Fruit fly (Drosophila melanogaster): ENCODE results near the gene CG14717.

Gene CG14717

DNA sequence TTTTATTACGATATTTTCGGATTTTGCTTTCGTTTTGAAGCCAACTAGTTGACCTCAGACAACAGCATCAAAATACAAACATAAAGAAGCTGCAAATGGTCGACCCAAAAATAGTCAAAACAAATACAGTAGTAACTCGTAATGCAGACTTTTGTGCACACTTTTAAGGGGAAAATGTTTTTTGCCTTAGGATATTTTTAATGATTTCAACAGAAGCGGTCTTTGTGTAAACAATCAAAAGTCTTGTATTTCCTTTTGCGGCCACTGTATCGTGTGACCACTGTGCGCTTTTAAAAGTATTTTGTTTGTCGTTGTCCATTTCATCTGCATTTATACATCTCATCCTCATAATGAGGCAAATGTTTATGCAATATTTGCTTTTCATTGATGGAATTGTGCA is 46.9 kb upstream of the CG14717 start (continued):
- TF ChIP-seq her (GFP tag; optimal IDR thresholded peaks at IDR 0.05) (peak; percentile 96), org-1 (GFP tag; optimal IDR thresholded peaks at IDR 0.05) (peak; percentile 92), cato (GFP tag; optimal IDR thresholded peaks at IDR 0.05; ENCODE audit: borderline replicate concordance) (peak; percentile 85), CG4328 (GFP tag; optimal IDR thresholded peaks at IDR 0.05) (peak; percentile 90), caup (GFP tag; optimal IDR thresholded peaks at IDR 0.05; ENCODE audit: severe bottlenecking) (peak; percentile 96), CG15479 (GFP tag; optimal IDR thresholded peaks at IDR 0.05) (no peak), Ravus (GFP tag; IDR thresholded peaks at IDR 0.05) (peak; percentile 93), CG3281 (GFP tag; optimal IDR thresholded peaks at IDR 0.05) (peak; percentile 96), Myb (GFP tag; optimal IDR thresholded peaks at IDR 0.05) (peak; percentile 87), CG10366 (GFP tag; IDR thresholded peaks at IDR 0.05) (peak; percentile 98), CG12104 (GFP tag; optimal IDR thresholded peaks at IDR 0.05) (peak; percentile 95), schlank (tag; optimal IDR thresholded peaks at IDR 0.05) (peak; percentile 98), Doc2 (GFP tag; IDR thresholded peaks at IDR 0.05) (peak; percentile 86), Hand (GFP tag; optimal IDR thresholded peaks at IDR 0.05) (peak; percentile 89), Bdp1 (GFP tag; optimal IDR thresholded peaks at IDR 0.05) (peak; percentile 82), CG3995 (GFP tag; optimal IDR thresholded peaks at IDR 0.05) (peak; percentile 80), CG7372 (GFP tag; IDR thresholded peaks at IDR 0.05) (peak; percentile 98), CG2120 (GFP tag; optimal IDR thresholded peaks at IDR 0.05) (peak; percentile 99), odd (GFP tag; optimal IDR thresholded peaks at IDR 0.05) (peak; percentile 92), CG14965 (GFP tag; optimal IDR thresholded peaks at IDR 0.05; ENCODE audit: borderline replicate concordance) (peak; percentile 73), CG6689 (GFP tag; IDR thresholded peaks at IDR 0.05) (peak; percentile 95), CG12744 (GFP tag; optimal IDR thresholded peaks at IDR 0.05) (peak; percentile 96), Fer2 (tag; optimal IDR thresholded peaks at IDR 0.05) (peak; percentile 96), gem (tag; optimal IDR thresholded peaks at IDR 0.05) (peak; percentile 96), stc (GFP tag; IDR thresholded peaks at IDR 0.05) (peak; percentile 97), CG8944 (GFP tag; optimal IDR thresholded peaks at IDR 0.05) (peak; percentile 97), pb (GFP tag; optimal IDR thresholded peaks at IDR 0.05) (peak; percentile 96), lmd (GFP tag; IDR thresholded peaks at IDR 0.05) (peak; percentile 98), CG5953 (GFP tag; IDR thresholded peaks at IDR 0.05) (peak; percentile 95), toy (GFP tag; IDR thresholded peaks at IDR 0.05) (peak; percentile 94), CG9437 (GFP tag; optimal IDR thresholded peaks at IDR 0.05) (peak; percentile 85), zf30C (GFP tag; optimal IDR thresholded peaks at IDR 0.05) (no peak), CG15514 (GFP tag; optimal IDR thresholded peaks at IDR 0.05) (peak; percentile 92), Ssrp (tag; optimal IDR thresholded peaks at IDR 0.05) (peak; percentile 89), NC2α (GFP tag; optimal IDR thresholded peaks at IDR 0.05) (peak; percentile 92), CG1602 (GFP tag; optimal IDR thresholded peaks at IDR 0.05) (peak; percentile 94), prd (optimal IDR thresholded peaks at IDR 0.05) (no peak), prd (GFP tag; IDR thresholded peaks at IDR 0.05) (peak; percentile 98), CG16813 (GFP tag; IDR thresholded peaks at IDR 0.05; ENCODE audit: partially characterized antibody) (no peak), wdn (GFP tag; IDR thresholded peaks at IDR 0.05) (peak; percentile 98), eve (GFP tag; optimal IDR thresholded peaks at IDR 0.05) (peak in 1 of 2 experiments; percentile 98), Vsx1 (GFP tag; optimal IDR thresholded peaks at IDR 0.05) (peak; percentile 80), CG18476 (GFP tag; optimal IDR thresholded peaks at IDR 0.05) (peak; percentile 91), CG9797 (GFP tag; optimal IDR thresholded peaks at IDR 0.05) (no peak), Side (GFP tag; optimal IDR thresholded peaks at IDR 0.05) (peak; percentile 97), zfh1 (GFP tag; IDR thresholded peaks at IDR 0.05) (peak; percentile 97), tin (GFP tag; optimal IDR thresholded peaks at IDR 0.05) (peak; percentile 96), ranshi (GFP tag; IDR thresholded peaks at IDR 0.05) (peak; percentile 97), stwl (tag; optimal IDR thresholded peaks at IDR 0.05) (no peak), CG33213 (GFP tag; optimal IDR thresholded peaks at IDR 0.05) (peak; percentile 97), CG12659 (GFP tag; optimal IDR thresholded peaks at IDR 0.05) (peak; percentile 97)
